Worm (Caenorhabditis elegans): Measurements from ENCODE around the gene unc-69.

unc-69 gene

ce11 chrIII:10354591-10354990 is 35.9 kb downstream of the unc-69 start:
- no peak for TF ChIP-seq hnd-1 (tag; optimal IDR thresholded peaks at IDR 0.05)
- TF ChIP-seq hmbx-1 (tag; optimal IDR thresholded peaks at IDR 0.05) = no peak
- no peak for TF ChIP-seq sea-1 (GFP tag; conservative IDR thresholded peaks at IDR 0.05)

ce11 chrIII:10355382-10355781 is 36.6 kb downstream of the unc-69 start, which contains the start of gene spp-1:
Gene spp-1, minus strand, starts transcription at chrIII:10355668.
- TF ChIP-seq ama-1 (optimal IDR thresholded peaks at IDR 0.05) = no peak

- TF ChIP-seq flt-1 (GFP tag; IDR thresholded peaks at IDR 0.05) (no peak), B0310.2 (tag; optimal IDR thresholded peaks at IDR 0.05) (no peak), sea-1 (GFP tag; conservative IDR thresholded peaks at IDR 0.05) (no peak), ets-7 (tag; optimal IDR thresholded peaks at IDR 0.05) (no peak), scrt-1 (GFP tag; IDR thresholded peaks at IDR 0.05) (no peak), ceh-13 (GFP tag; optimal IDR thresholded peaks at IDR 0.05) (no peak), hmg-4 (GFP tag; optimal IDR thresholded peaks at IDR 0.05) (no peak), tbx-11 (GFP tag; IDR thresholded peaks at IDR 0.05) (no peak), tra-4 (tag; optimal IDR thresholded peaks at IDR 0.05) (no peak), pes-1 (GFP tag; IDR thresholded peaks at IDR 0.05) (no peak), aly-1 (tag; optimal IDR thresholded peaks at IDR 0.05) (no peak), hnd-1 (tag; optimal IDR thresholded peaks at IDR 0.05) (no peak), ama-1 (optimal IDR thresholded peaks at IDR 0.05) (no peak), F13C5.2 (tag; optimal IDR thresholded peaks at IDR 0.05) (no peak), hmbx-1 (tag; optimal IDR thresholded peaks at IDR 0.05) (no peak)
Observed at ce11 chrIII:10357598-10358186, 39.0 kb downstream of the unc-69 start, which contains the start of gene umps-1. Gene umps-1, minus strand, starts transcription at chrIII:10357648.

- TF ChIP-seq aly-1 (tag; optimal IDR thresholded peaks at IDR 0.05) (no peak), B0310.2 (tag; optimal IDR thresholded peaks at IDR 0.05) (no peak)
Observed at ce11 chrIII:10358751-10359150, 40.0 kb downstream of the unc-69 start.

- TF ChIP-seq hmbx-1 (tag; optimal IDR thresholded peaks at IDR 0.05) = no peak
- no peak for TF ChIP-seq B0310.2 (tag; optimal IDR thresholded peaks at IDR 0.05)
- TF ChIP-seq scrt-1 (GFP tag; IDR thresholded peaks at IDR 0.05) = no peak
- no peak for TF ChIP-seq aly-1 (tag; optimal IDR thresholded peaks at IDR 0.05)
- TF ChIP-seq hnd-1 (tag; optimal IDR thresholded peaks at IDR 0.05) = no peak
- no peak for TF ChIP-seq tbx-11 (GFP tag; IDR thresholded peaks at IDR 0.05)
- TF ChIP-seq pes-1 (GFP tag; IDR thresholded peaks at IDR 0.05) = no peak
- TF ChIP-seq ceh-13 (GFP tag; optimal IDR thresholded peaks at IDR 0.05) = no peak
- TF ChIP-seq ceh-36 (tag; optimal IDR thresholded peaks at IDR 0.05) = no peak
- no peak for TF ChIP-seq hmg-4 (GFP tag; optimal IDR thresholded peaks at IDR 0.05)
- no peak for TF ChIP-seq ama-1 (optimal IDR thresholded peaks at IDR 0.05)
- TF ChIP-seq tra-4 (tag; optimal IDR thresholded peaks at IDR 0.05) = no peak
- TF ChIP-seq tbx-37 (GFP tag; conservative IDR thresholded peaks at IDR 0.05) = no peak
- no peak for TF ChIP-seq sea-1 (GFP tag; conservative IDR thresholded peaks at IDR 0.05)
Observed at ce11 chrIII:10359916-10360315, 41.2 kb downstream of the unc-69 start.

- TF ChIP-seq hnd-1 (tag; optimal IDR thresholded peaks at IDR 0.05) (no peak), B0310.2 (tag; optimal IDR thresholded peaks at IDR 0.05) (no peak), hmbx-1 (tag; optimal IDR thresholded peaks at IDR 0.05) (no peak), pes-1 (GFP tag; IDR thresholded peaks at IDR 0.05) (no peak), flt-1 (GFP tag; IDR thresholded peaks at IDR 0.05) (no peak), ceh-13 (GFP tag; optimal IDR thresholded peaks at IDR 0.05) (no peak)
Observed at ce11 chrIII:10361456-10361855, 42.7 kb downstream of the unc-69 start.

- TF ChIP-seq aly-1 (tag; optimal IDR thresholded peaks at IDR 0.05) (no peak), B0310.2 (tag; optimal IDR thresholded peaks at IDR 0.05) (no peak), scrt-1 (GFP tag; IDR thresholded peaks at IDR 0.05) (no peak), tra-4 (tag; optimal IDR thresholded peaks at IDR 0.05) (no peak), ceh-13 (GFP tag; optimal IDR thresholded peaks at IDR 0.05) (no peak)
Observed at ce11 chrIII:10362920-10363319, 44.2 kb downstream of the unc-69 start.

- TF ChIP-seq tra-4 (tag; optimal IDR thresholded peaks at IDR 0.05) (no peak), hmbx-1 (tag; optimal IDR thresholded peaks at IDR 0.05) (no peak), ets-7 (tag; optimal IDR thresholded peaks at IDR 0.05) (no peak), hmg-4 (GFP tag; optimal IDR thresholded peaks at IDR 0.05) (no peak), ama-1 (optimal IDR thresholded peaks at IDR 0.05) (no peak), B0310.2 (tag; optimal IDR thresholded peaks at IDR 0.05) (no peak), tbx-37 (GFP tag; conservative IDR thresholded peaks at IDR 0.05) (no peak), pes-1 (GFP tag; IDR thresholded peaks at IDR 0.05) (no peak), ceh-36 (tag; optimal IDR thresholded peaks at IDR 0.05) (no peak), ceh-13 (GFP tag; optimal IDR thresholded peaks at IDR 0.05) (no peak), hnd-1 (tag; optimal IDR thresholded peaks at IDR 0.05) (no peak), tbx-11 (GFP tag; IDR thresholded peaks at IDR 0.05) (no peak), scrt-1 (GFP tag; IDR thresholded peaks at IDR 0.05) (no peak), F13C5.2 (tag; optimal IDR thresholded peaks at IDR 0.05) (no peak), flt-1 (GFP tag; IDR thresholded peaks at IDR 0.05) (no peak), aly-1 (tag; optimal IDR thresholded peaks at IDR 0.05) (no peak), sea-1 (GFP tag; conservative IDR thresholded peaks at IDR 0.05) (no peak)
Observed at ce11 chrIII:10364656-10365055, 45.9 kb downstream of the unc-69 start, which contains the start of gene tbc-8. Gene tbc-8, plus strand, starts transcription at chrIII:10364956.
